Worm (Caenorhabditis elegans): ENCODE data around the gene srb-17.

DNA sequence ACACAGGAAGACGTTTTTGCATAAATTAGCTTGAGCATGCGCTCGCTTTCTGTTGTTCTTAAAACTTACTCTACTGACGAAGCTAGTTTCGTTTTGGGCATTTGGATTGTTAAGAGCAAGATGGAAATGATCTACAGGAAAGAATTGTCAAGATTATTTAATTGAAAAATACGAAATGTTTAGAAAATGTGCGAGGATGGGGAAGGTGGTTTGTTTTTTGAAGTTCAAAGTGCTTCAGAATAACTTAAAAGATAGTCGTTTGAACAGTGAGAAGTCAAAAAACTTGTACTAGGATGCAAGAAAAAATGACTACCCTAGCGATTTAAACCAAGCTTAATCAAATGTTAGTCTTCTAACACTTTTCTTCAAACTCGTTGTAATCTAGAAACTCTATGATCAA is at the start of gene srb-17:
- no peak for TF ChIP-seq ztf-23 (GFP tag; IDR thresholded peaks at IDR 0.05)
- TF ChIP-seq klf-2 (GFP tag; conservative IDR thresholded peaks at IDR 0.05) = no peak
- TF ChIP-seq flt-1 (GFP tag; IDR thresholded peaks at IDR 0.05) = no peak
- TF ChIP-seq T22C8.4 (GFP tag; IDR thresholded peaks at IDR 0.05) = no peak
- no peak for TF ChIP-seq ref-1 (GFP tag; conservative IDR thresholded peaks at IDR 0.05)
- TF ChIP-seq tab-1 (GFP tag; IDR thresholded peaks at IDR 0.05) = no peak
- TF ChIP-seq cog-1 (tag; optimal IDR thresholded peaks at IDR 0.05) = no peak
- no peak for TF ChIP-seq ztf-29 (GFP tag; IDR thresholded peaks at IDR 0.05)
